Fruit fly (Drosophila melanogaster) whole organism, pupa: ENCODE data around the gene CG45218.

Experiments
- CG12605 ChIP-seq: fragments of 200-800 bp; sonication (Bioruptor generic); IDR thresholded peaks from 2 replicates; pipeline ENCODE4 v1.3.6; 2022; ENCODE audit warnings: missing biosample characterization, missing genetic modification characterization
- CG15710 ChIP-seq: fragments of 200-800 bp; sonication (Bioruptor generic); optimal IDR thresholded peaks from 2 replicates; lab custom pipeline; 2018; ENCODE audit warnings: missing biosample characterization, mild to moderate bottlenecking, missing genetic modification characterization, moderate library complexity
- CG32121 ChIP-seq: fragments of 200-800 bp; sonication (Bioruptor generic); IDR thresholded peaks from 2 replicates; pipeline ENCODE4 v1.3.6; 2022; ENCODE audit warnings: missing biosample characterization, missing genetic modification characterization
- CG8159 ChIP-seq: fragments of 200-800 bp; sonication (Bioruptor generic); optimal IDR thresholded peaks from 3 replicates; lab custom pipeline; 2018; ENCODE audit warnings: missing biosample characterization, mild to moderate bottlenecking, missing genetic modification characterization, moderate library complexity
- EcR ChIP-seq: fragments of 200-800 bp; sonication (Bioruptor generic); optimal IDR thresholded peaks from 3 replicates; lab custom pipeline; 2019; ENCODE audit warnings: missing biosample characterization, missing genetic modification characterization, mild to moderate bottlenecking, moderate library complexity, missing genetic modification reagents

DNA sequence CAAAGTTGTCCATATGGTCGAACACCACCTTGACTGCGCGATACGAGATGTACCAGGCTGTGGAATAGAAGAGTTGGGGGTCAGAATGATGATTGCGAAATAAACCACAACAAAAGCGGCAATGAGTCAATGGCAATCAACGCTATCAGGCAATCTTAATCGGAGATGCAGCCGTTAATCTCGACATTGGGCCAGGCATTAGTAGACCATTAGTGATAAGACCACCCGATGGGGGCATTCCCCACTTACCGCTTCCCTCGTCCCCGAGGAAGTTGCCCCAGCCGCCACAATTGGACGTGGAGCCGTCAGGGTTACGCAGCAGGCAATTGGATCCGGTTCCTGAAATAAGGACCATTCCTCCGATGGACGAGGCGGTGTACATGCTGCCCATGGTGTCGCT is 48.5 kb upstream of the CG45218 start:
- TF ChIP-seq EcR (GFP tag; lab: Kevin White, UChicago) (no peak), CG15710 (tag; lab: Kevin White, UChicago) (no peak), CG32121 (GFP tag; lab: Robert Waterston, UW) (no peak), CG8159 (tag; lab: Kevin White, UChicago) (no peak), CG12605 (GFP tag; lab: Robert Waterston, UW) (no peak)
